Worm (Caenorhabditis elegans) whole organism, early embryonic: ENCODE results near the gene Y22D7AR.6.

ENCODE experiments used
- ama-1 ChIP-seq: fragments of 150-350 bp; optimal IDR thresholded peaks from 2 replicates; lab custom pipeline; 2014
- ceh-13 ChIP-seq: fragments of 200-800 bp; sonication (Bioruptor generic); optimal IDR thresholded peaks from 2 replicates; lab custom pipeline; 2018; ENCODE audit warnings: mild to moderate bottlenecking, missing genetic modification characterization, missing compliant biosample characterization
- ets-7 ChIP-seq: sonication (generic microtip); optimal IDR thresholded peaks from 2 replicates; lab custom pipeline; 2016; ENCODE audit warnings: missing genotype, missing genetic modification characterization, missing compliant biosample characterization
- flt-1 ChIP-seq: fragments of 200-800 bp; sonication (Bioruptor generic); IDR thresholded peaks from 2 replicates; pipeline ENCODE4 v1.3.6; 2022; ENCODE audit warnings: missing genetic modification characterization, missing compliant biosample characterization
- scrt-1 ChIP-seq: fragments of 200-800 bp; sonication (Bioruptor generic); IDR thresholded peaks from 2 replicates; pipeline ENCODE4 v1.3.6; 2022; ENCODE audit warnings: missing genetic modification characterization, missing compliant biosample characterization

DNA sequence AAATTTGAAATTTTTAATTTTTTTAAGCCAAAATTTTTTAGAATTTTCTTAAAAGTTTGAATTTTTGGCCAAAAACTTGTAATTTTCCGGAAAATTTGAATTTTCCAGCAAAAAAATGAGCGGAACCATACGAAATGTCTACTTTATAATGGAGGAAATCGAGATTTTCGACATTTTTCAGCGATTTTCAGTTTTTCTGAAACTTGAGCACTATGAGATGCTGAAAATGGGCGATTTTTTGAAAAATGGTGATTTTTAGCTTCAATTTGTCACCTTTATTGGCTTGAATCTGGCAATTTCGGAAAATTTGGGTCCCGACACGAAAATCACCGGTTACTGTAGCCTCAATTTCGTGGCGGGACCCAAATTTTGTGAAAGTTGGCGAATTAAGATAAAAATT, 50.0 kb downstream of the Y22D7AR.6 start, which contains the start of gene Y22D7AL.4:
- no peak for TF ChIP-seq scrt-1
- TF ChIP-seq ama-1 (lab: Kevin White, UChicago), result no peak
- TF ChIP-seq ets-7 (tag; lab: Kevin White, UChicago), result no peak
- TF ChIP-seq flt-1, result no peak
- TF ChIP-seq ceh-13 (GFP tag; lab: Kevin White, UChicago), result no peak
